Fruit fly (Drosophila melanogaster) whole organism, embryonic: ENCODE measurements around the gene Arpc1.

ENCODE experiments used
- Adf1 ChIP-seq: fragments of 200-800 bp; sonication (Bioruptor generic); IDR thresholded peaks from 2 replicates; pipeline ENCODE4 v1.3.6; 2022; ENCODE audit warnings: missing biosample characterization, missing genetic modification characterization
- Atf-2 ChIP-seq: fragments of 200-800 bp; sonication (Bioruptor generic); optimal IDR thresholded peaks from 2 replicates; lab custom pipeline; 2016; ENCODE audit warnings: missing biosample characterization, missing genetic modification characterization
- Atf3 ChIP-seq: fragments of 200-800 bp; sonication (Bioruptor generic); optimal IDR thresholded peaks from 3 replicates; lab custom pipeline; 2016; ENCODE audit warnings: missing biosample characterization, missing genetic modification characterization
- BtbVII ChIP-seq: fragments of 200-800 bp; sonication (Bioruptor generic); optimal IDR thresholded peaks from 3 replicates; lab custom pipeline; 2017; ENCODE audit warnings: missing biosample characterization, mild to moderate bottlenecking, missing genetic modification characterization
- CG11093 ChIP-seq: fragments of 200-800 bp; sonication (Bioruptor generic); IDR thresholded peaks from 3 replicates; pipeline ENCODE4 v1.3.6; 2022; ENCODE audit warnings: missing biosample characterization, missing genetic modification characterization
- CG11723 ChIP-seq: fragments of 200-800 bp; sonication (Bioruptor generic); optimal IDR thresholded peaks from 2 replicates; lab custom pipeline; 2017; ENCODE audit warnings: missing biosample characterization, mild to moderate bottlenecking, missing genetic modification characterization
- CG12769 ChIP-seq: fragments of 200-800 bp; sonication (Bioruptor generic); optimal IDR thresholded peaks from 2 replicates; lab custom pipeline; 2019; ENCODE audit warnings: missing biosample characterization, mild to moderate bottlenecking, missing genetic modification characterization, moderate library complexity
- CG14014 ChIP-seq: fragments of 200-800 bp; sonication (Bioruptor generic); IDR thresholded peaks from 2 replicates; pipeline ENCODE4 v1.3.6; 2022; ENCODE audit warnings: missing biosample characterization, missing genetic modification characterization
- CG15514 ChIP-seq: fragments of 200-800 bp; sonication (Bioruptor generic); optimal IDR thresholded peaks from 3 replicates; lab custom pipeline; 2017; ENCODE audit warnings: missing biosample characterization, missing genetic modification characterization, mild to moderate bottlenecking, moderate library complexity, missing genetic modification reagents
- CG1602 ChIP-seq: fragments of 200-800 bp; sonication (Bioruptor generic); optimal IDR thresholded peaks from 3 replicates; lab custom pipeline; 2016; ENCODE audit warnings: missing biosample characterization, missing genetic modification characterization
- CG1603 ChIP-seq: fragments of 200-800 bp; sonication (Bioruptor generic); optimal IDR thresholded peaks from 2 replicates; lab custom pipeline; 2019; ENCODE audit warnings: missing biosample characterization, mild to moderate bottlenecking, missing genetic modification characterization, moderate library complexity
- CG18011 ChIP-seq: fragments of 200-800 bp; sonication (Bioruptor generic); optimal IDR thresholded peaks from 2 replicates; lab custom pipeline; 2017; ENCODE audit warnings: missing biosample characterization, missing genetic modification characterization, mild to moderate bottlenecking, moderate library complexity, missing genotype
- CG18599 ChIP-seq: fragments of 200-800 bp; sonication (Bioruptor generic); optimal IDR thresholded peaks from 3 replicates; lab custom pipeline; 2017; ENCODE audit warnings: missing biosample characterization, missing genetic modification characterization, mild to moderate bottlenecking, moderate library complexity, missing genetic modification reagents
- CG30403 ChIP-seq: fragments of 200-800 bp; sonication (Bioruptor generic); optimal IDR thresholded peaks from 3 replicates; lab custom pipeline; 2016; ENCODE audit warnings: missing biosample characterization, missing genetic modification characterization
- CG32532 ChIP-seq: fragments of 200-800 bp; sonication (Bioruptor generic); IDR thresholded peaks from 2 replicates; pipeline ENCODE4 v1.3.6; 2022; ENCODE audit warnings: missing biosample characterization, missing genetic modification characterization
- CG33557 ChIP-seq: fragments of 200-800 bp; sonication (Bioruptor generic); optimal IDR thresholded peaks from 2 replicates; lab custom pipeline; 2019; ENCODE audit warnings: missing biosample characterization, mild to moderate bottlenecking, missing genetic modification characterization, moderate library complexity
- CG4360 ChIP-seq: fragments of 200-800 bp; sonication (Bioruptor generic); IDR thresholded peaks from 2 replicates; pipeline ENCODE4 v1.3.6; 2022; ENCODE audit warnings: missing biosample characterization, missing genetic modification characterization
- CG5953 ChIP-seq: fragments of 200-800 bp; sonication (Bioruptor generic); IDR thresholded peaks from 2 replicates; pipeline ENCODE4 v1.3.6; 2022; ENCODE audit warnings: missing biosample characterization, missing genetic modification characterization
- CG6689 ChIP-seq: fragments of 200-800 bp; sonication (Bioruptor generic); IDR thresholded peaks from 2 replicates; pipeline ENCODE4 v1.3.6; 2022; ENCODE audit warnings: missing biosample characterization, missing genetic modification characterization
- CG7987 ChIP-seq: fragments of 200-800 bp; sonication (Bioruptor generic); optimal IDR thresholded peaks from 2 replicates; lab custom pipeline; 2018; ENCODE audit warnings: missing biosample characterization, mild to moderate bottlenecking, missing genetic modification characterization, moderate library complexity
- CG8290 ChIP-seq, 3 experiments: fragments of 200-800 bp; sonication (Bioruptor generic); optimal IDR thresholded peaks; 2 replicates each; lab custom pipeline; 2016 to 2019; ENCODE audit warnings: missing biosample characterization in 3 of 3, missing genetic modification characterization in 3 of 3, mild to moderate bottlenecking in 2 of 3, moderate library complexity in 1 of 3
- Deaf1 ChIP-seq: fragments of 200-800 bp; optimal IDR thresholded peaks from 3 replicates; lab custom pipeline; 2019; ENCODE audit warnings: missing biosample characterization, mild to moderate bottlenecking, missing genetic modification characterization, moderate library complexity
- Dek ChIP-seq: fragments of 200-800 bp; sonication (Bioruptor generic); optimal IDR thresholded peaks from 3 replicates; lab custom pipeline; 2019; ENCODE audit warnings: missing biosample characterization, mild to moderate bottlenecking, missing genetic modification characterization, moderate library complexity
- Ets65A ChIP-seq: fragments of 200-800 bp; sonication (Bioruptor generic); peaks from one replicate; lab custom pipeline; 2016; ENCODE audit warnings: missing biosample characterization, missing genetic modification characterization
- HHEX ChIP-seq: fragments of 200-800 bp; sonication (Bioruptor generic); optimal IDR thresholded peaks from 3 replicates; lab custom pipeline; 2017; ENCODE audit warnings: missing biosample characterization, mild to moderate bottlenecking, missing genetic modification characterization, missing genetic modification reagents
- Hey ChIP-seq: fragments of 200-800 bp; sonication (Bioruptor generic); optimal IDR thresholded peaks from 3 replicates; lab custom pipeline; 2018; ENCODE audit warnings: missing biosample characterization, mild to moderate bottlenecking, missing genetic modification characterization
- Jarid2 ChIP-seq: fragments of 200-800 bp; sonication (Bioruptor generic); optimal IDR thresholded peaks from 3 replicates; lab custom pipeline; 2017; ENCODE audit warnings: mild to moderate bottlenecking, missing biosample characterization, missing genetic modification reagents, missing genetic modification characterization
- Med ChIP-seq: fragments of 200-800 bp; sonication (Bioruptor generic); peaks from one replicate; lab custom pipeline; 2016; ENCODE audit warnings: missing biosample characterization, missing genetic modification characterization, mild to moderate bottlenecking, inconsistent platforms, moderate library complexity
- Meics ChIP-seq: fragments of 200-800 bp; sonication (Bioruptor generic); optimal IDR thresholded peaks from 2 replicates; lab custom pipeline; 2017; ENCODE audit warnings: missing biosample characterization, mild to moderate bottlenecking, missing genetic modification characterization
- Ravus ChIP-seq: fragments of 200-800 bp; sonication (Bioruptor generic); IDR thresholded peaks from 2 replicates; pipeline ENCODE4 v1.3.6; 2022; ENCODE audit warnings: missing biosample characterization, missing genetic modification characterization
- ash1 ChIP-seq: fragments of 200-800 bp; sonication (Bioruptor generic); optimal IDR thresholded peaks from 2 replicates; lab custom pipeline; 2018; ENCODE audit warnings: missing biosample characterization, mild to moderate bottlenecking, missing genetic modification characterization
- cad ChIP-seq: fragments of >200 bp; optimal IDR thresholded peaks from 2 replicates; lab custom pipeline; 2017; ENCODE audit warnings: missing biosample characterization, missing genetic modification characterization
- ci ChIP-seq: fragments of 200-800 bp; sonication (Bioruptor generic); IDR thresholded peaks from 3 replicates; pipeline ENCODE4 v1.3.6; 2022; ENCODE audit warnings: missing biosample characterization, missing genetic modification characterization
- dm ChIP-seq: fragments of 200-800 bp; sonication (Bioruptor generic); optimal IDR thresholded peaks from 3 replicates; lab custom pipeline; 2016; ENCODE audit warnings: missing biosample characterization, missing genetic modification characterization
- emc ChIP-seq: fragments of 200-800 bp; sonication (Bioruptor generic); optimal IDR thresholded peaks from 2 replicates; lab custom pipeline; 2016; ENCODE audit warnings: missing biosample characterization, missing genetic modification characterization
- en ChIP-seq: fragments of 200-800 bp; sonication (Bioruptor generic); optimal IDR thresholded peaks from 2 replicates; lab custom pipeline; 2016; ENCODE audit warnings: missing biosample characterization, missing genetic modification characterization
- exex ChIP-seq: fragments of 200-800 bp; sonication (Bioruptor generic); optimal IDR thresholded peaks from 4 replicates; lab custom pipeline; 2018; ENCODE audit warnings: missing biosample characterization, mild to moderate bottlenecking, missing genetic modification characterization, moderate library complexity
- grn ChIP-seq: fragments of 200-800 bp; sonication (Bioruptor generic); optimal IDR thresholded peaks from 3 replicates; lab custom pipeline; 2017; ENCODE audit warnings: missing biosample characterization, missing genetic modification characterization
- gro ChIP-seq: fragments of 200-800 bp; sonication (Bioruptor generic); optimal IDR thresholded peaks from 2 replicates; lab custom pipeline; 2016; ENCODE audit warnings: missing biosample characterization, missing genetic modification characterization
- kah ChIP-seq: fragments of 200-800 bp; sonication (Bioruptor generic); optimal IDR thresholded peaks from 2 replicates; lab custom pipeline; 2018; ENCODE audit warnings: missing biosample characterization, mild to moderate bottlenecking, missing genetic modification characterization
- lab ChIP-seq: fragments of 200-800 bp; sonication (Bioruptor generic); optimal IDR thresholded peaks from 3 replicates; lab custom pipeline; 2017; ENCODE audit warnings: missing biosample characterization, missing genetic modification characterization, mild to moderate bottlenecking, moderate library complexity, missing genetic modification reagents
- ranshi ChIP-seq: fragments of 200-800 bp; sonication (Bioruptor generic); IDR thresholded peaks from 2 replicates; pipeline ENCODE4 v1.3.6; 2022; ENCODE audit warnings: missing biosample characterization, missing genetic modification characterization
- row ChIP-seq: fragments of 200-800 bp; sonication (Bioruptor generic); IDR thresholded peaks from 3 replicates; pipeline ENCODE4 v1.3.6; 2022; ENCODE audit warnings: missing biosample characterization, missing genetic modification characterization
- salm ChIP-seq: fragments of 200-800 bp; sonication (Bioruptor generic); optimal IDR thresholded peaks from 2 replicates; lab custom pipeline; 2018; ENCODE audit warnings: missing biosample characterization, mild to moderate bottlenecking, missing genetic modification characterization
- sd ChIP-seq: fragments of 200-800 bp; sonication (Bioruptor generic); optimal IDR thresholded peaks from 3 replicates; lab custom pipeline; 2018; ENCODE audit warnings: missing biosample characterization, mild to moderate bottlenecking, missing genetic modification characterization, moderate library complexity
- sna ChIP-seq: fragments of 200-800 bp; sonication (Bioruptor generic); IDR thresholded peaks from 2 replicates; pipeline ENCODE4 v1.3.6; 2022; ENCODE audit warnings: missing biosample characterization, missing genetic modification characterization; ENCODE audit not compliant: partially characterized antibody
- so ChIP-seq: fragments of 200-800 bp; sonication (Bioruptor generic); IDR thresholded peaks from 3 replicates; pipeline ENCODE4 v1.3.6; 2022; ENCODE audit warnings: missing biosample characterization, missing genetic modification characterization

Arpc1 gene

DNA sequence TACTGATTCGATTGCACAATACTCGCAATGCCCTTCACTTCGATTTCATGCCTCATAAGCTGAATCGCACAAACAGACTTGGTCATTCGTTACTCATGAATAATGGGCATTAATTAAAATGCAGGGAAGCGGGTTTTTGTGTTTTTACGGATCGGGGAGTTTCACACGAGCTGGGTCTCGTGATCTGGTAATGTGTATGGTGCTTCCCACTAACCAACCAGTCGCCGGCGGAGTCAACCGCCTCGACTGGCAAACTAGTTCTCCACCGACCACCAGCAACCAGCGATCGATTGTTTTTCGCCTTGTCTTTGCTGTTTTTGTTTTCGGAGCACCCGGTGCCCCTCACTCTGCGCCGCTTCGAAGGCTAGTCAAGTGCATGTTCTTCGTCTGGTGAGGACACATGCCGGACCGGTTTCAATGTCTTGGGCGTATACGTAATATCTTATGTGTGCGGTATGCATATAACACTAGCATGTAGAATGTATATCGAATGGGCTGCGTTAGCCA, 24.9 kb downstream of the Arpc1 start (continued):
- TF ChIP-seq kah (GFP tag; lab: Kevin White, UChicago): no peak
- no peak for TF ChIP-seq row (GFP tag; lab: Robert Waterston, UW)
- no peak for TF ChIP-seq CG1603 (tag; lab: Kevin White, UChicago)

DNA sequence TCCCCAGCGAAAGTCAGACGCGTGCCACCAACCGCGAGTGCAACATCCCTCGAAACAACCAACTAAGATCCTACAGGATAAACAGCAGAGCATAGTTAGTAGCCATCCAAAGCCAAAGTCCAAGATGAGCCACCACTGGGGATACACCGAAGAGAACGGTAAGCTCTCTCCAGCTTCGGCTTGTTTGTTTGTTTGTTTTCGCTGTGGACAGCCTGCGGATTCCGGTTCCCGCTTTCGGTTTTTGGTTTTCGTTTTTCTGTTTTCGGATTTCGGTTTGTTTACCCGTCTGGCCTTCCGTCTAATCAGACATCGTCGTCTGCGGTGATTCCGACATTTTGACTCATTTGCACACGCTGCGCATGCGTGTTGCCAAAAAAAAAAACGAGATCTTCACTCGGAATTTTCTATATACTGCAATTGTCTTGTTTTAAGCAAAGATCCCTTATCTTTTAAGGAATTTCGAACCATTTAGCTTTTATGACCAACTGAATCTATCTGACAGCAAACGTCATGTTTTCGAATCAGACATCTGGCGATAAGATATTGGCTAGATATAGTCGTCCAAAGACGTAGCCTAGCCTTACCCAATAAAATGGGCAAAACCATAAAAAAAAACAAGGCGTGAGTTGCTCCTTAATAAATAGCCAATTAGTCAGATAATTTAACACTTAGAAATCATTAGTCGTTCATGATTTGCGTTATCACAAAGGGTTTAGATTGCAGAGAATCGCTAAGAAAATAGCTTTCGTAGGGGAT, 25.6 kb downstream of the Arpc1 start:
- TF ChIP-seq cad (no peak), sd (tag; lab: Kevin White, UChicago) (peak; percentile 75), en (no peak), Med (GFP tag; lab: Kevin White, UChicago) (peak; percentile 64), dm (GFP tag; lab: Kevin White, UChicago) (no peak), CG1602 (GFP tag; lab: Kevin White, UChicago) (no peak), Deaf1 (peak; percentile 82), ranshi (GFP tag; lab: Robert Waterston, UW) (no peak), gro (GFP tag; lab: Kevin White, UChicago) (peak; percentile 31), grn (GFP tag; lab: Kevin White, UChicago) (peak; percentile 50), Jarid2 (GFP tag; lab: Kevin White, UChicago) (peak; percentile 25), Atf-2 (no peak), CG12769 (peak; percentile 38), salm (tag; lab: Kevin White, UChicago) (no peak), CG30403 (GFP tag; lab: Kevin White, UChicago) (no peak), ci (GFP tag; lab: Robert Waterston, UW) (no peak), row (GFP tag; lab: Robert Waterston, UW) (no peak), so (GFP tag; lab: Robert Waterston, UW) (peak; percentile 22; the same call in 1 of the 3 replicates), CG18011 (no peak), BtbVII (GFP tag; lab: Kevin White, UChicago) (peak; percentile 10), CG18599 (peak; percentile 26), sna (no peak), Atf3 (GFP tag; lab: Kevin White, UChicago) (no peak), Dek (no peak), CG11723 (GFP tag; lab: Kevin White, UChicago) (no peak), HHEX (GFP tag; lab: Kevin White, UChicago) (peak; percentile 6), ash1 (GFP tag; lab: Kevin White, UChicago) (no peak), emc (GFP tag; lab: Kevin White, UChicago) (no peak), CG6689 (GFP tag; lab: Robert Waterston, UW) (no peak), CG4360 (GFP tag; lab: Robert Waterston, UW) (no peak), CG7987 (GFP tag; lab: Kevin White, UChicago) (peak; percentile 94), exex (tag; lab: Kevin White, UChicago) (peak; percentile 93)

DNA sequence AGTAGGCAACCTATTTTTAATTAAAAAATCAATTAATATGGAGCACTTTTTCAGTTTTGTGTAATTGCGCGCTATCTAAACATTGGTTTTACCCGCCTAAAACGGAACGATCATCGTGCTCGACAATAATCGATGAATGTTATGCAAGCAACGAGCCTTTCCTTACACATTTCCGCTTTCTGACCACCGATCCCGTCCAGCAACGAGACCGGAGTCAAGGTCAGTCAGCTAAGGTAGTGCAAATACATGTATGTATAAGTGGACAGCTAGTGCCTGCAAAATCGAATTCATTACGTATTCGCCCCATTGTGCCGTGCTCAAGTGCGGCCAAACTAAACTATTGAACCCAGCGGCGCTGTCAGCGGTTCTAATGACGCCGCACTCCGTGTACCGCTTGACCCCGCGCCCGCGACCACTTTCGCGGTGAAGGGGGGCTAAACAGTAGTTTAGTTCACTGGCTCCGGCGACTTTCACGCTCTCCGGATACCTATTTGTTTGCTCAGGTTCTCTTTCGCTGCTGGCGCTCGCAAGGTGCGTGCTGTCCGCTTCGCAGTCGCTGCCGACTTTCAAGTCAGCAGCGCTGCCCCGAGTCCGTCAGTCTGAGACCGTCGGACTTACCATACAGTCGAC, 26.4 kb downstream of the Arpc1 start, which contains the start of gene CAH1:
CAH1 (plus strand) TSS at position 595 of the 630 bp plus-strand sequence.
- TF ChIP-seq CG14014 (GFP tag; lab: Robert Waterston, UW) (no peak), Adf1 (GFP tag; lab: Robert Waterston, UW) (peak; percentile 95), cad (no peak), CG11093 (GFP tag; lab: Robert Waterston, UW) (no peak), CG5953 (GFP tag; lab: Robert Waterston, UW) (no peak), lab (peak; percentile 23), CG15514 (GFP tag; lab: Kevin White, UChicago) (peak; percentile 21), CG32532 (GFP tag; lab: Robert Waterston, UW) (peak; percentile 19; the same call in 1 of the 2 replicates), CG8290 (GFP tag; optimal IDR thresholded peaks at IDR 0.05; lab: Kevin White, UChicago) (no peak), CG8290 (tag; optimal IDR thresholded peaks at IDR 0.05; lab: Kevin White, UChicago) (peak in 1 of 2 experiments; percentile 42), Hey (tag; lab: Kevin White, UChicago) (no peak), CG33557 (GFP tag; lab: Kevin White, UChicago) (no peak), Ets65A (GFP tag; lab: Kevin White, UChicago) (peak; percentile 22), Meics (GFP tag; lab: Kevin White, UChicago) (no peak), Ravus (GFP tag; lab: Robert Waterston, UW) (no peak)
